Worm (Caenorhabditis elegans): ENCODE measurements around the gene F26F2.7.
A peak's percentile ranks its signal among the peaks of the same experiment; 100 is the strongest.

The F26F2.7 gene

DNA sequence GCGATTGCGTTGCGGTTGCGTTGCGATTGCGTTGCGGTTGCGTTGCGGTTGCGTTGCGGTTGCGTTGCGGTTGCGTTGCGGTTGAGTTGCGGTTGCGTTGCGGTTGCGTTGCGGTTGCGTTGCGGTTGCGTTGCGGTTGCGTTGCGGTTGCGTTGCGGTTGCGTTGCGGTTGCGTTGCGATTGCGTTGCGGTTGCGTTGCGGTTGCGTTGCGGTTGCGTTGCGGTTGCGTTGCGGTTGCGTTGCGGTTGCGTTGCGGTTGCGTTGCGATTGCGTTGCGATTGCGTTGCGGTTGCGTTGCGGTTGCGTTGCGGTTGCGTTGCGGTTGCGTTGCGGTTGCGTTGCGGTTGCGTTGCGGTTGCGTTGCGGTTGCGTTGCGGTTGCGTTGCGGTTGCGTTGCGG lies 25.0 kb downstream of the F26F2.7 start:
- peak; percentile 26; the same call in 1 of the 2 replicates for TF ChIP-seq zfh-2 (GFP tag; conservative IDR thresholded peaks at IDR 0.05)

DNA sequence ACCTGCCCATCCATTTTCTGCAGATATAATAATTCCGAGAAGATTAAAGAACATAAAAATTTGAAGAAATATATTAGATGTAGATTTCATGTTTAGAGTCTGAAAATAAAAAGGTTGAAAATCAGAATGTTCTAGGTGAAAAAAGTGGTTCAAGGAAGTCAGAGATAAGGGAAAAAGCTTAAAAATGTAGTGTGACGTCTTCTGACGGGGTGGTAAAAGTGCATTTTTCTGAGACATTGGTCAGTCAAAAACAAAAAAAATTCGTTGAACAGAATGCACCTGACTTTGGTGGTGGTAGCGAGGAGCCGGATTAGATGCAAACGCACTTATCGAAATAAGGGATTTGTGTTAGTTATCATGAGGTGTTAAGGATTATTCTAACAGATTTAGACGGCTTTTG lies 25.8 kb downstream of the F26F2.7 start, which contains the start of gene F46B3.23:
TSS of gene F46B3.23 (minus strand) at position 101 of the 400 bp plus-strand sequence.
- TF ChIP-seq lin-26 (GFP tag; IDR thresholded peaks at IDR 0.05) (no peak), aptf-2 (GFP tag; conservative IDR thresholded peaks at IDR 0.05) (no peak), hlh-12 (tag; optimal IDR thresholded peaks at IDR 0.05) (no peak), bed-2 (GFP tag; IDR thresholded peaks at IDR 0.05) (no peak), K11D2.4 (GFP tag; IDR thresholded peaks at IDR 0.05) (no peak)

DNA sequence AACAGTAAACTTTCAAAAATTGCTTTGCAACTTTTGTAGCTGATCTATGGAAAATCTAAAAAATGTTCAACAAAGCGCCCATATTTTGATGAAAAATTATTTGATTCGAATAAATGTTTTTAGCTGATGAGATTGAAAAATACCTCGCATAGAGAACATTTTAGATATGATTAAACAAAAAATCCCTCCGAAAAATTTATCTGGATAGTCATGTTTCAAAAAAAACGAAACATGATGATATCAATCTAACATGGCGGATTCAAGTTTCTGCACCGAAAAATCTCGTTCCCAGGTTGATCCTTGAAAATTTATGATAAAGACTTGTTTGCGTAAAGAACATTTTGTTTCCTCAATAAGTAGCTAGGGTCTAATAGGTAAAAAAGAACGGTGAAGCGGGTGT lies 27.9 kb downstream of the F26F2.7 start, which contains the start of gene ttr-12:
TSS of gene ttr-12 (minus strand) at position 101 of the 400 bp plus-strand sequence.
- no peak for TF ChIP-seq nhr-120 (GFP tag; IDR thresholded peaks at IDR 0.05)
- no peak for TF ChIP-seq akir-1 (GFP tag; optimal IDR thresholded peaks at IDR 0.05)
- no peak for TF ChIP-seq chd-7 (tag; optimal IDR thresholded peaks at IDR 0.05)
- TF ChIP-seq K12H6.12 (tag; optimal IDR thresholded peaks at IDR 0.05): no peak
- TF ChIP-seq ztf-6 (GFP tag; IDR thresholded peaks at IDR 0.05): no peak
- no peak for TF ChIP-seq Y79H2A.3 (GFP tag; conservative IDR thresholded peaks at IDR 0.05)
- no peak for TF ChIP-seq B0336.3 (GFP tag; IDR thresholded peaks at IDR 0.05)
- TF ChIP-seq ztf-26 (tag; optimal IDR thresholded peaks at IDR 0.05): no peak
- TF ChIP-seq F57C9.4 (tag; optimal IDR thresholded peaks at IDR 0.05): no peak
- no peak for TF ChIP-seq ceh-58 (GFP tag; IDR thresholded peaks at IDR 0.05)
- TF ChIP-seq B0035.1 (tag; optimal IDR thresholded peaks at IDR 0.05): no peak
- no peak for TF ChIP-seq madf-8 (GFP tag; conservative IDR thresholded peaks at IDR 0.05)
- TF ChIP-seq F55B11.4 (tag; optimal IDR thresholded peaks at IDR 0.05; ENCODE audit: borderline replicate concordance, insufficient read depth): no peak

- TF ChIP-seq ceh-79 (tag; optimal IDR thresholded peaks at IDR 0.05): no peak
- no peak for TF ChIP-seq ceh-40 (GFP tag; IDR thresholded peaks at IDR 0.05)
- TF ChIP-seq lin-35 (GFP tag; optimal IDR thresholded peaks at IDR 0.05): no peak
- TF ChIP-seq Y79H2A.3 (GFP tag; conservative IDR thresholded peaks at IDR 0.05): no peak
- no peak for TF ChIP-seq ama-1 (optimal IDR thresholded peaks at IDR 0.05)
- no peak for TF ChIP-seq ama-1 (GFP tag; optimal IDR thresholded peaks at IDR 0.05)
- no peak for TF ChIP-seq rpc-1 (optimal IDR thresholded peaks at IDR 0.05)
- TF ChIP-seq rpc-1 (tag; optimal IDR thresholded peaks at IDR 0.05): no peak
- TF ChIP-seq zfh-2 (GFP tag; conservative IDR thresholded peaks at IDR 0.05): no peak
- TF ChIP-seq gei-17 (GFP tag; optimal IDR thresholded peaks at IDR 0.05): no peak
- no peak for TF ChIP-seq dpff-1 (tag; optimal IDR thresholded peaks at IDR 0.05)
- no peak for TF ChIP-seq ztf-6 (GFP tag; IDR thresholded peaks at IDR 0.05)
- TF ChIP-seq pha-4 (tag; optimal IDR thresholded peaks at IDR 0.05): no peak
- no peak for TF ChIP-seq Y95B8A.8 (GFP tag; IDR thresholded peaks at IDR 0.05)
- TF ChIP-seq ceh-91 (GFP tag; IDR thresholded peaks at IDR 0.05): no peak
- no peak for TF ChIP-seq egl-18 (GFP tag; IDR thresholded peaks at IDR 0.05)
- TF ChIP-seq F57A8.1 (GFP tag; optimal IDR thresholded peaks at IDR 0.05): no peak
- no peak for TF ChIP-seq ekl-4 (GFP tag; IDR thresholded peaks at IDR 0.05)
Observed at ce11 chrV:20609494-20609893, 28.7 kb downstream of the F26F2.7 start, which contains the start of gene grd-2. grd-2 (plus strand) TSS chrV:20609794.

- TF ChIP-seq sptf-2 (GFP tag; optimal IDR thresholded peaks at IDR 0.05) (no peak), somi-1 (GFP tag; optimal IDR thresholded peaks at IDR 0.05) (no peak), him-1 (tag; optimal IDR thresholded peaks at IDR 0.05) (no peak), athp-1 (tag; optimal IDR thresholded peaks at IDR 0.05) (no peak), lag-1 (GFP tag; IDR thresholded peaks at IDR 0.05) (no peak), D2030.7 (GFP tag; IDR thresholded peaks at IDR 0.05) (no peak), K12H6.12 (tag; optimal IDR thresholded peaks at IDR 0.05) (no peak), F10E7.11 (tag; optimal IDR thresholded peaks at IDR 0.05) (no peak), F37B4.10 (GFP tag; IDR thresholded peaks at IDR 0.05) (no peak), zim-3 (tag; optimal IDR thresholded peaks at IDR 0.05) (no peak), Y95B8A.8 (GFP tag; IDR thresholded peaks at IDR 0.05) (no peak), ceh-79 (tag; optimal IDR thresholded peaks at IDR 0.05) (no peak), attf-3 (GFP tag; conservative IDR thresholded peaks at IDR 0.05) (no peak)
Observed at ce11 chrV:20618632-20619031, 37.8 kb downstream of the F26F2.7 start, which contains the start of gene F46B3.7. F46B3.7 (minus strand) TSS chrV:20618732.

Data from whole organism, young adult.